Fruit fly (Drosophila melanogaster) whole organism: ENCODE measurements around the gene Trim9.

Source experiments
- EcR ChIP-seq, 2 experiments: fragments of >200 bp; optimal IDR thresholded peaks; 2 replicates each; lab custom pipeline; 2017; ENCODE audit warnings: missing biosample characterization in 2 of 2, missing genetic modification characterization in 2 of 2, missing genetic modification reagents in 2 of 2
- pan ChIP-seq: fragments of >200 bp; optimal IDR thresholded peaks from 2 replicates; lab custom pipeline; 2017
- psq ChIP-seq: fragments of >200 bp; optimal IDR thresholded peaks from 2 replicates; lab custom pipeline; 2017

DNA sequence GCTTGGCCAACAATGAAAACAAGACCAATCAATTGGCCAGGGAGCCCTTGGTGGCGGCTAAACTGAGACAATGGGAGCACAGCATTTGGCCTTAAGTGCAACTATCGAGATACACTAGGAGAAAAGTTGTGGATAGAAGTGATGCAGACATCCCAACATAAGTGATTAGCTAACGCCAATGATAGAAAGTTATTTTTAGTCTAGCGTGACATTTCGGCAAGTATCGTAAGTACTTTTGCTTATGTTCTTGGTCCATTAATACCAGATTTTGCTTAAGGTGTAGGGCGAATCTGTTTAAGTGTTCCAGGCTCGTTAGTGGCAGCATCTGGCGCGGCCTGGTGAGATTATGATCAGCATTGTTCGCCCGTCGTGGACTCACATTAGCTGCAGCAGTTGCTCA, 88.0 kb downstream of the Trim9 start:
- no peak for TF ChIP-seq psq
- TF ChIP-seq EcR (GFP tag; optimal IDR thresholded peaks at IDR 0.05; lab: Kevin White, UChicago) = no peak
- TF ChIP-seq pan (lab: Kevin White, UChicago) = no peak
